Worm (Caenorhabditis elegans) whole organism, early embryonic: ENCODE measurements around the gene ctsa-4.2.

ENCODE experiments used
- B0310.2 ChIP-seq: sonication (generic microtip); optimal IDR thresholded peaks from 2 replicates; lab custom pipeline; 2016; ENCODE audit warnings: mild to moderate bottlenecking, missing genetic modification characterization, missing compliant biosample characterization
- F13C5.2 ChIP-seq: sonication (generic microtip); optimal IDR thresholded peaks from 2 replicates; lab custom pipeline; 2017; ENCODE audit warnings: mild to moderate bottlenecking, missing genetic modification characterization, inconsistent platforms, missing compliant biosample characterization
- aly-1 ChIP-seq: sonication (generic microtip); optimal IDR thresholded peaks from 2 replicates; lab custom pipeline; 2016; ENCODE audit warnings: missing genetic modification characterization, missing compliant biosample characterization
- ama-1 ChIP-seq: fragments of 150-350 bp; optimal IDR thresholded peaks from 2 replicates; lab custom pipeline; 2014
- ceh-13 ChIP-seq: fragments of 200-800 bp; sonication (Bioruptor generic); optimal IDR thresholded peaks from 2 replicates; lab custom pipeline; 2018; ENCODE audit warnings: mild to moderate bottlenecking, missing genetic modification characterization, missing compliant biosample characterization
- ceh-36 ChIP-seq: sonication (generic microtip); optimal IDR thresholded peaks from 2 replicates; lab custom pipeline; 2016; ENCODE audit warnings: missing genetic modification characterization, inconsistent platforms, missing compliant biosample characterization
- ets-7 ChIP-seq: sonication (generic microtip); optimal IDR thresholded peaks from 2 replicates; lab custom pipeline; 2016; ENCODE audit warnings: missing genotype, missing genetic modification characterization, missing compliant biosample characterization
- flt-1 ChIP-seq: fragments of 200-800 bp; sonication (Bioruptor generic); IDR thresholded peaks from 2 replicates; pipeline ENCODE4 v1.3.6; 2022; ENCODE audit warnings: missing genetic modification characterization, missing compliant biosample characterization
- hmbx-1 ChIP-seq: sonication (generic microtip); optimal IDR thresholded peaks from 2 replicates; lab custom pipeline; 2016; ENCODE audit warnings: mild to moderate bottlenecking, missing genetic modification characterization, missing compliant biosample characterization
- hmg-4 ChIP-seq: fragments of 200-800 bp; sonication (Bioruptor generic); optimal IDR thresholded peaks from 2 replicates; lab custom pipeline; 2018; ENCODE audit warnings: mild to moderate bottlenecking, missing genetic modification characterization, missing compliant biosample characterization
- hnd-1 ChIP-seq: sonication (generic microtip); optimal IDR thresholded peaks from 2 replicates; lab custom pipeline; 2016; ENCODE audit warnings: missing genetic modification characterization, missing compliant biosample characterization
- pes-1 ChIP-seq: fragments of 200-800 bp; sonication (Bioruptor generic); IDR thresholded peaks from 2 replicates; pipeline ENCODE4 v1.3.6; 2022; ENCODE audit warnings: missing genetic modification reagents, missing genetic modification characterization, missing compliant biosample characterization
- scrt-1 ChIP-seq: fragments of 200-800 bp; sonication (Bioruptor generic); IDR thresholded peaks from 2 replicates; pipeline ENCODE4 v1.3.6; 2022; ENCODE audit warnings: missing genetic modification characterization, missing compliant biosample characterization
- sea-1 ChIP-seq: fragments of 200-800 bp; sonication (Bioruptor generic); conservative IDR thresholded peaks from 2 replicates; pipeline ENCODE4 v1.3.6; 2022; ENCODE audit warnings: missing genetic modification characterization, missing compliant biosample characterization
- tbx-11 ChIP-seq: fragments of 200-800 bp; sonication (Bioruptor generic); IDR thresholded peaks from 2 replicates; pipeline ENCODE4 v1.3.6; 2022; ENCODE audit warnings: missing genetic modification characterization, missing compliant biosample characterization
- tbx-37 ChIP-seq: fragments of 200-800 bp; sonication (Bioruptor generic); conservative IDR thresholded peaks from 2 replicates; pipeline ENCODE4 v1.3.6; 2022; ENCODE audit warnings: missing genetic modification reagents, missing genetic modification characterization, missing compliant biosample characterization
- tra-4 ChIP-seq: sonication (generic microtip); optimal IDR thresholded peaks from 2 replicates; lab custom pipeline; 2017; ENCODE audit warnings: missing genetic modification characterization, missing compliant biosample characterization

Gene ctsa-4.2

ce11 chrIII:6624872-6625271 lies 12.5 kb downstream of the ctsa-4.2 start, which contains the start of gene copd-1:
TSS of gene copd-1 (minus strand) at chrIII:6624972.
- TF ChIP-seq ceh-36 (tag; lab: Kevin White, UChicago) (no peak), hnd-1 (tag; lab: Kevin White, UChicago) (no peak), ceh-13 (GFP tag; lab: Kevin White, UChicago) (no peak), tbx-37 (no peak), tbx-11 (no peak), hmbx-1 (tag; lab: Kevin White, UChicago) (no peak), tra-4 (tag; lab: Kevin White, UChicago) (no peak), sea-1 (GFP tag; lab: Robert Waterston, UW) (no peak)

DNA sequence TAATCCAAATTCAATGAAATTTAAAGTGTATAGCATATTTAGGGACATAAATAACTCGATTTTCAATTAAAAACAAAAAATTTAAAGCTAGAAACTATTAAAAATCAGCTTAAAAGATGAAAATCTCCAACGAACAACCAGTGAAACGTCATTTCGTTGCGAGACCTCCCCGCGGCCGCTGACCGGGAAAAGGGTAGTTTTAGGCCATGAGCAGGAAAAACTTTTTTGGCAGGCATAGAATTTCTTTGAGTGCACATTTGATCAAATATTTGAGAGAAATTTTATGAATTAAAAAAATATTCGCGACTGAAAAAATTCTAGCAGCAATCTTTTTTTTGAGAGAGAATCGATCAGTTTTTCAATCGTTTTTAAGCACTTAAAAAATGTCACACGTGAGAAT lies 13.0 kb downstream of the ctsa-4.2 start:
- TF ChIP-seq ama-1 (lab: Kevin White, UChicago) (no peak), hmbx-1 (tag; lab: Kevin White, UChicago) (no peak), pes-1 (no peak), scrt-1 (GFP tag; lab: Robert Waterston, UW) (no peak), hnd-1 (tag; lab: Kevin White, UChicago) (no peak)

ce11 chrIII:6639028-6639427 lies 26.7 kb downstream of the ctsa-4.2 start:
- no peak for TF ChIP-seq hmbx-1 (tag; lab: Kevin White, UChicago)
- TF ChIP-seq B0310.2 (tag; lab: Kevin White, UChicago), result no peak
- TF ChIP-seq tbx-11, result no peak
- no peak for TF ChIP-seq sea-1 (GFP tag; lab: Robert Waterston, UW)
- no peak for TF ChIP-seq hmg-4 (GFP tag; lab: Kevin White, UChicago)
- no peak for TF ChIP-seq flt-1 (GFP tag; lab: Robert Waterston, UW)
- no peak for TF ChIP-seq hnd-1 (tag; lab: Kevin White, UChicago)
- TF ChIP-seq ceh-13 (GFP tag; lab: Kevin White, UChicago), result no peak
- TF ChIP-seq ets-7, result no peak
- TF ChIP-seq ama-1 (lab: Kevin White, UChicago), result no peak
- TF ChIP-seq tra-4 (tag; lab: Kevin White, UChicago), result no peak
- TF ChIP-seq pes-1, result no peak
- no peak for TF ChIP-seq tbx-37
- no peak for TF ChIP-seq F13C5.2
- no peak for TF ChIP-seq aly-1 (tag; lab: Kevin White, UChicago)
- TF ChIP-seq ceh-36 (tag; lab: Kevin White, UChicago), result no peak
- TF ChIP-seq scrt-1 (GFP tag; lab: Robert Waterston, UW), result no peak

- no peak for TF ChIP-seq tra-4 (tag; lab: Kevin White, UChicago)
- TF ChIP-seq B0310.2 (tag; lab: Kevin White, UChicago), result no peak
- no peak for TF ChIP-seq pes-1
- TF ChIP-seq F13C5.2, result no peak
- TF ChIP-seq aly-1 (tag; lab: Kevin White, UChicago), result no peak
- no peak for TF ChIP-seq hnd-1 (tag; lab: Kevin White, UChicago)
- no peak for TF ChIP-seq ceh-36 (tag; lab: Kevin White, UChicago)
- no peak for TF ChIP-seq hmg-4 (GFP tag; lab: Kevin White, UChicago)
- TF ChIP-seq tbx-11, result no peak
- no peak for TF ChIP-seq flt-1 (GFP tag; lab: Robert Waterston, UW)
- no peak for TF ChIP-seq hmbx-1 (tag; lab: Kevin White, UChicago)
- no peak for TF ChIP-seq ceh-13 (GFP tag; lab: Kevin White, UChicago)
- TF ChIP-seq scrt-1 (GFP tag; lab: Robert Waterston, UW), result no peak
- no peak for TF ChIP-seq ama-1 (lab: Kevin White, UChicago)
- TF ChIP-seq ets-7, result no peak
- TF ChIP-seq sea-1 (GFP tag; lab: Robert Waterston, UW), result no peak
- no peak for TF ChIP-seq tbx-37
Measured at ce11 chrIII:6645305-6645704, 33.0 kb downstream of the ctsa-4.2 start.

ce11 chrIII:6646898-6647297 lies 34.6 kb downstream of the ctsa-4.2 start:
- TF ChIP-seq tbx-37, result no peak
- no peak for TF ChIP-seq B0310.2 (tag; lab: Kevin White, UChicago)
- TF ChIP-seq pes-1, result no peak
- no peak for TF ChIP-seq hnd-1 (tag; lab: Kevin White, UChicago)
- no peak for TF ChIP-seq aly-1 (tag; lab: Kevin White, UChicago)
- no peak for TF ChIP-seq ceh-36 (tag; lab: Kevin White, UChicago)
- TF ChIP-seq ceh-13 (GFP tag; lab: Kevin White, UChicago), result no peak
- TF ChIP-seq sea-1 (GFP tag; lab: Robert Waterston, UW), result no peak
- no peak for TF ChIP-seq tra-4 (tag; lab: Kevin White, UChicago)
- no peak for TF ChIP-seq F13C5.2

DNA sequence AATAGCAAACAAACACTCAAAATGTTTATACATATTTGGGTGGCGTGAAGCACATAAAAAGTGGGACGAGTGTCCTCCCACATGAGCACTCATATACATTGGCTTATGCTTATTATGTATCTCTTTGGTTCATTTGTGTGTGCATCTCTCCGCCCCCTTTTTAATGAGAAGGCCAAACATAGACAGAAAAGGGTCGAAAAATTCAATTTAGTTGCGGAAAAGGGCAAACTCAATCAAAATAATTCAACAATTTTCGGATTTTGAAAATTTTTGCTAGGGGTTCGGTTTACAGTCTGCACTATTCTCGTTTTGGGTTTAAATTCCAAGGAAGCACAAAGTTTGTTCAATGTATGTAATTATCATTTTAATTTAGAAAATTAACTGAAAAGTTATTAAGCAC lies 35.2 kb downstream of the ctsa-4.2 start:
- TF ChIP-seq pes-1 (no peak), ceh-13 (GFP tag; lab: Kevin White, UChicago) (no peak), tbx-37 (no peak), flt-1 (GFP tag; lab: Robert Waterston, UW) (no peak), hmg-4 (GFP tag; lab: Kevin White, UChicago) (no peak), hmbx-1 (tag; lab: Kevin White, UChicago) (no peak), scrt-1 (GFP tag; lab: Robert Waterston, UW) (no peak), B0310.2 (tag; lab: Kevin White, UChicago) (no peak), ceh-36 (tag; lab: Kevin White, UChicago) (no peak), ets-7 (no peak), sea-1 (GFP tag; lab: Robert Waterston, UW) (no peak), hnd-1 (tag; lab: Kevin White, UChicago) (no peak), tra-4 (tag; lab: Kevin White, UChicago) (no peak), aly-1 (tag; lab: Kevin White, UChicago) (no peak), tbx-11 (no peak), F13C5.2 (no peak), ama-1 (lab: Kevin White, UChicago) (no peak)

ce11 chrIII:6651983-6652382 lies 39.7 kb downstream of the ctsa-4.2 start, which contains the start of gene pdfr-1:
TSS of gene pdfr-1 (minus strand) at chrIII:6652083.
- TF ChIP-seq tbx-11 (no peak), B0310.2 (tag; lab: Kevin White, UChicago) (no peak), scrt-1 (GFP tag; lab: Robert Waterston, UW) (no peak), hnd-1 (tag; lab: Kevin White, UChicago) (no peak), sea-1 (GFP tag; lab: Robert Waterston, UW) (no peak), F13C5.2 (no peak), flt-1 (GFP tag; lab: Robert Waterston, UW) (no peak)
